Fruit fly (Drosophila melanogaster): ENCODE results near the gene Larp4B.

Gene Larp4B

dm6 chr3L:3240597-3241367 is 16.1 kb downstream of the Larp4B start (continued):
- TF ChIP-seq Chrac-16 (GFP tag; optimal IDR thresholded peaks at IDR 0.05) (no peak), slp2 (GFP tag; optimal IDR thresholded peaks at IDR 0.05) (no peak), sqz (GFP tag; optimal IDR thresholded peaks at IDR 0.05) (no peak), CG4424 (GFP tag; optimal IDR thresholded peaks at IDR 0.05) (peak; percentile 3), Meics (GFP tag; optimal IDR thresholded peaks at IDR 0.05) (no peak), Sry-β (GFP tag; optimal IDR thresholded peaks at IDR 0.05) (no peak), fd64A (GFP tag; optimal IDR thresholded peaks at IDR 0.05) (no peak), CG17186 (GFP tag; optimal IDR thresholded peaks at IDR 0.05) (no peak), CG8281 (tag; optimal IDR thresholded peaks at IDR 0.05) (no peak), ato (GFP tag; IDR thresholded peaks at IDR 0.05; ENCODE audit: partially characterized antibody) (no peak), CG17361 (GFP tag; IDR thresholded peaks at IDR 0.05) (0 out of 3 replicates have a peak, but pooled peaks have one; percentile 32), seq (GFP tag; IDR thresholded peaks at IDR 0.05) (0 out of 2 replicates have a peak, but pooled peaks have one; percentile 30), CG14441 (GFP tag; IDR thresholded peaks at IDR 0.05) (peak; percentile 18; the same call in 1 of the 2 replicates), Bdp1 (GFP tag; optimal IDR thresholded peaks at IDR 0.05) (no peak), grau (tag; optimal IDR thresholded peaks at IDR 0.05) (peak; percentile 42), CG18599 (GFP tag; optimal IDR thresholded peaks at IDR 0.05) (no peak), ind (GFP tag; optimal IDR thresholded peaks at IDR 0.05) (no peak), Pdp1 (GFP tag; optimal IDR thresholded peaks at IDR 0.05) (no peak), HLHmδ (GFP tag; optimal IDR thresholded peaks at IDR 0.05) (no peak), usp (GFP tag; optimal IDR thresholded peaks at IDR 0.05) (no peak), CG8388 (GFP tag; optimal IDR thresholded peaks at IDR 0.05) (peak; percentile 30), ci (GFP tag; IDR thresholded peaks at IDR 0.05) (0 out of 3 replicates have a peak, but pooled peaks have one; percentile 43), Oli (tag; optimal IDR thresholded peaks at IDR 0.05) (peak; percentile 51), sob (GFP tag; IDR thresholded peaks at IDR 0.05) (no peak), Gug (GFP tag; IDR thresholded peaks at IDR 0.05) (no peak), row (GFP tag; IDR thresholded peaks at IDR 0.05) (peak; percentile 25; the same call in 2 of the 3 replicates), maf-S (GFP tag; optimal IDR thresholded peaks at IDR 0.05) (no peak), tin (GFP tag; optimal IDR thresholded peaks at IDR 0.05) (no peak), Nf-YB (GFP tag; optimal IDR thresholded peaks at IDR 0.05) (peak; percentile 24), Hr3 (GFP tag; optimal IDR thresholded peaks at IDR 0.05) (peak; percentile 25), CG7928 (GFP tag; optimal IDR thresholded peaks at IDR 0.05) (no peak), Med (GFP tag) (peak; percentile 56), CG10209 (GFP tag; optimal IDR thresholded peaks at IDR 0.05) (peak; percentile 12), CG7839 (tag; optimal IDR thresholded peaks at IDR 0.05) (peak; percentile 32), CG4820 (GFP tag; optimal IDR thresholded peaks at IDR 0.05) (no peak), vfl (GFP tag; optimal IDR thresholded peaks at IDR 0.05) (no peak), eyg (GFP tag; optimal IDR thresholded peaks at IDR 0.05) (no peak), slou (GFP tag; optimal IDR thresholded peaks at IDR 0.05) (no peak), ham (GFP tag; IDR thresholded peaks at IDR 0.05) (no peak), sens-2 (GFP tag; IDR thresholded peaks at IDR 0.05) (no peak), CG18476 (GFP tag; optimal IDR thresholded peaks at IDR 0.05) (no peak), CG11695 (GFP tag; IDR thresholded peaks at IDR 0.05) (no peak), MBD-R2 (GFP tag; IDR thresholded peaks at IDR 0.05) (no peak), grn (GFP tag; optimal IDR thresholded peaks at IDR 0.05) (no peak), tll (GFP tag; optimal IDR thresholded peaks at IDR 0.05) (no peak), CrebB (tag; optimal IDR thresholded peaks at IDR 0.05) (no peak), insv (GFP tag; optimal IDR thresholded peaks at IDR 0.05) (no peak), D19A (tag; optimal IDR thresholded peaks at IDR 0.05) (peak; percentile 0)

Data from whole organism, embryonic.